Worm (Caenorhabditis elegans) whole organism, L1 larva: ENCODE data around the gene rom-2.

ENCODE experiments used
- F16B12.6 ChIP-seq: fragments of 150-350 bp; optimal IDR thresholded peaks from 2 replicates; lab custom pipeline; 2014; ENCODE audit warnings: missing biosample characterization, missing genetic modification characterization
- Y116A8C.19 ChIP-seq: sonication (generic microtip); optimal IDR thresholded peaks from 2 replicates; lab custom pipeline; 2016; ENCODE audit warnings: missing compliant biosample characterization, missing genetic modification characterization, borderline replicate concordance
- aha-1 ChIP-seq: fragments of 150-350 bp; optimal IDR thresholded peaks from 2 replicates; lab custom pipeline; 2014; ENCODE audit warnings: missing biosample characterization, missing genetic modification characterization
- alr-1 ChIP-seq: fragments of 200-800 bp; sonication (Bioruptor generic); optimal IDR thresholded peaks from 2 replicates; lab custom pipeline; 2018; ENCODE audit warnings: borderline replicate concordance, mild to moderate bottlenecking, missing genetic modification characterization, missing compliant biosample characterization
- blmp-1 ChIP-seq: fragments of 150-350 bp; optimal IDR thresholded peaks from 2 replicates; lab custom pipeline; 2014; ENCODE audit warnings: missing biosample characterization, missing genetic modification characterization
- ceh-63 ChIP-seq: fragments of 200-800 bp; sonication (Bioruptor generic); optimal IDR thresholded peaks from 2 replicates; lab custom pipeline; 2018; ENCODE audit warnings: mild to moderate bottlenecking, missing genetic modification characterization, missing compliant biosample characterization
- ceh-82 ChIP-seq, 3 experiments: fragments of 150-350 bp in 1 of 3; sonication (generic microtip) in 2 of 3; optimal IDR thresholded peaks; 2 replicates each; lab custom pipeline; 2014 to 2017; ENCODE audit warnings: missing biosample characterization in 3 of 3, missing genetic modification characterization in 3 of 3
- ces-1 ChIP-seq: fragments of 150-350 bp; optimal IDR thresholded peaks from 2 replicates; lab custom pipeline; 2014; ENCODE audit warnings: missing biosample characterization, missing genetic modification reagents, missing genetic modification characterization
- dpl-1 ChIP-seq, 3 experiments: fragments of 150-350 bp in 2 of 3; sonication (generic microtip) in 1 of 3; optimal IDR thresholded peaks; 2 replicates each; lab custom pipeline; 2014 to 2017; ENCODE audit warnings: missing biosample characterization in 3 of 3, missing genetic modification characterization in 3 of 3, missing genetic modification reagents in 3 of 3
- dsc-1 ChIP-seq: sonication (generic microtip); optimal IDR thresholded peaks from 2 replicates; lab custom pipeline; 2016; ENCODE audit warnings: mild to moderate bottlenecking, missing genetic modification characterization, missing compliant biosample characterization
- efl-1 ChIP-seq, 4 experiments: fragments of 150-350 bp; optimal IDR thresholded peaks in 3 of 4; peaks in 1 of 4; 1 replicate in 1 of 4; 2 replicates in 3 of 4; lab custom pipeline; 2014; ENCODE audit warnings: missing biosample characterization in 2 of 4, missing genetic modification characterization in 2 of 4, missing genetic modification reagents in 2 of 4
- elt-3 ChIP-seq, 6 experiments: fragments of 150-350 bp in 1 of 6; sonication (generic microtip); optimal IDR thresholded peaks; 2 replicates each; lab custom pipeline; 2017 to 2018; ENCODE audit warnings: missing biosample characterization in 6 of 6, missing genetic modification characterization in 6 of 6, inconsistent platforms in 1 of 6
- lin-13 ChIP-seq: fragments of 150-350 bp; optimal IDR thresholded peaks from 2 replicates; lab custom pipeline; 2014; ENCODE audit warnings: missing biosample characterization, missing genetic modification reagents, missing genetic modification characterization
- lin-14 ChIP-seq: fragments of 200-800 bp; sonication (Bioruptor generic); optimal IDR thresholded peaks from 2 replicates; lab custom pipeline; 2018; ENCODE audit warnings: mild to moderate bottlenecking, missing genetic modification characterization, moderate library complexity, missing compliant biosample characterization
- lin-15B ChIP-seq: fragments of 150-350 bp; sonication (generic microtip); optimal IDR thresholded peaks from 3 replicates; lab custom pipeline; 2014; ENCODE audit warnings: missing biosample characterization, missing genetic modification characterization
- lir-3 ChIP-seq: sonication (generic microtip); optimal IDR thresholded peaks from 2 replicates; lab custom pipeline; 2016; ENCODE audit warnings: mild to moderate bottlenecking, missing genetic modification characterization, moderate library complexity, missing compliant biosample characterization; ENCODE audit not compliant: poor library complexity
- lsy-2 ChIP-seq, 2 experiments: fragments of 150-350 bp; optimal IDR thresholded peaks; 2 replicates each; lab custom pipeline; 2014; ENCODE audit warnings: missing biosample characterization in 2 of 2, missing genetic modification characterization in 2 of 2
- mef-2 ChIP-seq: fragments of 150-350 bp; optimal IDR thresholded peaks from 2 replicates; lab custom pipeline; 2014; ENCODE audit warnings: missing biosample characterization, missing genetic modification characterization
- mep-1 ChIP-seq: fragments of 150-350 bp; optimal IDR thresholded peaks from 2 replicates; lab custom pipeline; 2014; ENCODE audit warnings: missing biosample characterization, missing genetic modification characterization
- nhr-47 ChIP-seq: sonication (generic microtip); optimal IDR thresholded peaks from 2 replicates; lab custom pipeline; 2016; ENCODE audit warnings: mild to moderate bottlenecking, missing genetic modification characterization, moderate library complexity, missing compliant biosample characterization
- nhr-71 ChIP-seq: sonication (generic microtip); optimal IDR thresholded peaks from 2 replicates; lab custom pipeline; 2016; ENCODE audit warnings: mild to moderate bottlenecking, missing genetic modification characterization, moderate library complexity, missing compliant biosample characterization
- nhr-76 ChIP-seq: sonication (generic microtip); optimal IDR thresholded peaks from 2 replicates; lab custom pipeline; 2017; ENCODE audit warnings: missing biosample characterization, missing genetic modification characterization
- nhr-85 ChIP-seq: sonication (generic microtip); peaks from one replicate; lab custom pipeline; 2016; ENCODE audit warnings: missing genetic modification characterization, inconsistent platforms, missing compliant biosample characterization
- pax-3 ChIP-seq: fragments of 200-800 bp; sonication (Bioruptor generic); optimal IDR thresholded peaks from 2 replicates; lab custom pipeline; 2018; ENCODE audit warnings: mild to moderate bottlenecking, missing genetic modification characterization, moderate library complexity, missing compliant biosample characterization
- snu-23 ChIP-seq: sonication (generic microtip); optimal IDR thresholded peaks from 2 replicates; lab custom pipeline; 2016; ENCODE audit warnings: missing genetic modification characterization, missing compliant biosample characterization
- sox-4 ChIP-seq: sonication (generic microtip); optimal IDR thresholded peaks from 2 replicates; lab custom pipeline; 2016; ENCODE audit warnings: missing genetic modification characterization, missing compliant biosample characterization
- swsn-7 ChIP-seq: sonication (generic microtip); optimal IDR thresholded peaks from 2 replicates; lab custom pipeline; 2016; ENCODE audit warnings: missing genetic modification characterization, missing compliant biosample characterization
- tbx-2 ChIP-seq: sonication (generic microtip); optimal IDR thresholded peaks from 2 replicates; lab custom pipeline; 2016; ENCODE audit warnings: missing genetic modification characterization, missing compliant biosample characterization
- unc-62 ChIP-seq: fragments of 150-350 bp; optimal IDR thresholded peaks from 2 replicates; lab custom pipeline; 2014; ENCODE audit warnings: missing biosample characterization, missing genetic modification reagents, missing genetic modification characterization
- unc-98 ChIP-seq: fragments of 200-800 bp; sonication (Bioruptor generic); IDR thresholded peaks from 2 replicates; pipeline ENCODE4 v1.3.6; 2022; ENCODE audit warnings: missing genetic modification characterization, missing compliant biosample characterization
- vab-15 ChIP-seq: sonication (generic microtip); optimal IDR thresholded peaks from 2 replicates; lab custom pipeline; 2017; ENCODE audit warnings: missing genotype, mild to moderate bottlenecking, missing genetic modification characterization, missing compliant biosample characterization
- xbp-1 ChIP-seq: sonication (generic microtip); optimal IDR thresholded peaks from 2 replicates; lab custom pipeline; 2016; ENCODE audit warnings: missing genetic modification characterization, missing compliant biosample characterization
- zip-4 ChIP-seq: fragments of 200-800 bp; sonication (Bioruptor generic); optimal IDR thresholded peaks from 2 replicates; lab custom pipeline; 2018; ENCODE audit warnings: mild to moderate bottlenecking, missing genetic modification characterization, moderate library complexity, missing compliant biosample characterization
- ztf-11 ChIP-seq, 2 experiments: sonication (generic microtip); optimal IDR thresholded peaks; 2 replicates each; lab custom pipeline; 2016 to 2017; ENCODE audit warnings: missing genetic modification characterization in 2 of 2, missing biosample characterization in 1 of 2, missing compliant biosample characterization in 1 of 2

rom-2 gene

ce11 chrIII:9595563-9595962 lies at the start of gene rom-2:
rom-2 (minus strand) TSS chrIII:9595663.
- TF ChIP-seq ceh-82 (tag; optimal IDR thresholded peaks at IDR 0.05; lab: Kevin White, UChicago) (no peak), nhr-85 (no peak), Y116A8C.19 (no peak), lin-15B (no peak), nhr-47 (tag; lab: Kevin White, UChicago) (no peak), ceh-63 (no peak), alr-1 (tag; lab: Kevin White, UChicago) (no peak), nhr-71 (tag; lab: Kevin White, UChicago) (no peak), ztf-11 (tag; optimal IDR thresholded peaks at IDR 0.05; lab: Kevin White, UChicago) (no peak), mef-2 (tag; lab: Kevin White, UChicago) (no peak), lir-3 (tag; lab: Kevin White, UChicago) (no peak), pax-3 (no peak), xbp-1 (no peak), sox-4 (tag; lab: Kevin White, UChicago) (no peak), ces-1 (GFP tag; lab: Kevin White, UChicago) (no peak), F16B12.6 (tag; lab: Kevin White, UChicago) (no peak)

ce11 chrIII:9645099-9645498 lies 49.6 kb upstream of the rom-2 start:
- no peak for TF ChIP-seq lin-14 (GFP tag; lab: Kevin White, UChicago)
- no peak for TF ChIP-seq dsc-1 (tag; lab: Kevin White, UChicago)
- no peak for TF ChIP-seq dpl-1 (GFP tag; optimal IDR thresholded peaks at IDR 0.05; lab: Kevin White, UChicago)
- no peak for TF ChIP-seq xbp-1
- TF ChIP-seq blmp-1: peak; percentile 93
- no peak for TF ChIP-seq swsn-7
- no peak for TF ChIP-seq mep-1 (tag; lab: Kevin White, UChicago)
- TF ChIP-seq elt-3 (tag; optimal IDR thresholded peaks at IDR 0.05; lab: Kevin White, UChicago): peak in 1 of 6 experiments; percentile 38
- TF ChIP-seq lsy-2 (tag; optimal IDR thresholded peaks at IDR 0.05; lab: Kevin White, UChicago): no peak
- TF ChIP-seq lin-13 (GFP tag; lab: Kevin White, UChicago): no peak
- no peak for TF ChIP-seq nhr-76

- TF ChIP-seq nhr-85 (peak; percentile 12), tbx-2 (tag; lab: Kevin White, UChicago) (no peak)
These were observed 46.6 kb upstream of the rom-2 start for ce11 chrIII:9642110-9642509.

- TF ChIP-seq sox-4 (tag; lab: Kevin White, UChicago) (no peak), zip-4 (GFP tag; lab: Kevin White, UChicago) (no peak), unc-98 (no peak), blmp-1 (peak; percentile 96), alr-1 (tag; lab: Kevin White, UChicago) (no peak), unc-62 (no peak), vab-15 (no peak), aha-1 (tag; lab: Kevin White, UChicago) (no peak), pax-3 (no peak), efl-1 (optimal IDR thresholded peaks at IDR 0.05; lab: Kevin White, UChicago) (no peak), efl-1 (GFP tag; optimal IDR thresholded peaks at IDR 0.05 in 1 of 2; lab: Kevin White, UChicago) (peak in 1 of 2 experiments; percentile 51), snu-23 (GFP tag; lab: Kevin White, UChicago) (no peak), ces-1 (GFP tag; lab: Kevin White, UChicago) (no peak)
- TF ChIP-seq, all 84 proteins: peak for 2
These were observed 44.0 kb upstream of the rom-2 start for ce11 chrIII:9639281-9640050.
